Worm (Caenorhabditis elegans) whole organism, L3 larva: ENCODE measurements around the gene npr-16.

Source experiments
- pha-4 ChIP-seq: fragments of 150-350 bp; optimal IDR thresholded peaks from 2 replicates; lab custom pipeline; 2014; ENCODE audit warnings: missing biosample characterization, missing genetic modification reagents, missing genetic modification characterization
- sea-2 ChIP-seq: fragments of 150-350 bp; sonication (generic microtip); optimal IDR thresholded peaks from 4 replicates; lab custom pipeline; 2014; ENCODE audit warnings: missing biosample characterization, missing genetic modification reagents, missing genetic modification characterization
- snpc-4 ChIP-seq: fragments of 150-350 bp; optimal IDR thresholded peaks from 2 replicates; lab custom pipeline; 2014; ENCODE audit warnings: missing biosample characterization, missing genetic modification characterization
- unc-39 ChIP-seq: sonication (generic microtip); optimal IDR thresholded peaks from 4 replicates; lab custom pipeline; 2017; ENCODE audit warnings: missing biosample characterization, missing genetic modification characterization
- unc-62 ChIP-seq: fragments of 150-350 bp; sonication (generic microtip); optimal IDR thresholded peaks from 4 replicates; lab custom pipeline; 2014; ENCODE audit warnings: missing biosample characterization, missing genetic modification reagents, missing genetic modification characterization

DNA sequence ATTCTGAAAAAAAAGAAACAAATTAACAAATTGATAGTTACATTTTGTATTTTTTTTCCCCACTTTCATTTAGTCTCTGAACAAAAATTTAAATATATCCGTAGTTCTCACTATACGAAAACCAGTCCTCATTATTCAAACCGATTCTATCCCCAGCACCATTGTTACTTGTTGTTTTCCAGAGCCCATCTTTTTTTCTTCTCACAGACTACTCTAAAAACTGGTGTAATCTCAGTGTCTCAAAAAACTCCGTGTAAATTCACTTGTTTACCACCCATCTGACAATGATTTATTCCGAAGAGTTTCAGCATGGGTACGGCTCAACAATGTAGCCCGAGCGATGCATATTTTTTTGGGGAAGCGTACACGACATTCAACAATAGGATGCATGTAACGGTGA lies 29.6 kb upstream of the npr-16 start, which contains the start of gene C12D12.3:
- TF ChIP-seq pha-4: no peak
- no peak for TF ChIP-seq sea-2 (GFP tag; lab: Kevin White, UChicago)
- TF ChIP-seq unc-39 (tag; lab: Kevin White, UChicago): no peak
- no peak for TF ChIP-seq snpc-4 (tag; lab: Kevin White, UChicago)
- no peak for TF ChIP-seq unc-62 (GFP tag; lab: Kevin White, UChicago)
